Worm (Caenorhabditis elegans) whole organism, L3 larva: ENCODE results near the gene pyk-2.

Source experiments
- aly-2 ChIP-seq: fragments of 150-350 bp; optimal IDR thresholded peaks from 2 replicates; lab custom pipeline; 2014; ENCODE audit warnings: missing biosample characterization, missing genetic modification characterization
- ceh-82 ChIP-seq: fragments of 150-350 bp; optimal IDR thresholded peaks from 2 replicates; lab custom pipeline; 2014; ENCODE audit warnings: missing biosample characterization, missing genetic modification characterization
- elt-1 ChIP-seq: fragments of 150-350 bp; optimal IDR thresholded peaks from 2 replicates; lab custom pipeline; 2014; ENCODE audit warnings: missing biosample characterization, missing genetic modification characterization
- elt-3 ChIP-seq, 3 experiments: fragments of 150-350 bp in 1 of 3; sonication (generic microtip) in 2 of 3; optimal IDR thresholded peaks; 2 replicates in 2 of 3; 4 replicates in 1 of 3; lab custom pipeline; 2014 to 2017; ENCODE audit warnings: missing biosample characterization in 3 of 3, missing genetic modification characterization in 3 of 3
- fos-1 ChIP-seq: fragments of 150-350 bp; optimal IDR thresholded peaks from 2 replicates; lab custom pipeline; 2014; ENCODE audit warnings: missing biosample characterization, missing genetic modification characterization
- lin-15B ChIP-seq: fragments of 150-350 bp; optimal IDR thresholded peaks from 2 replicates; lab custom pipeline; 2014; ENCODE audit warnings: missing biosample characterization, missing genetic modification characterization
- lin-39 ChIP-seq: fragments of 150-350 bp; optimal IDR thresholded peaks from 2 replicates; lab custom pipeline; 2018; ENCODE audit warnings: missing biosample characterization, missing genetic modification reagents, missing genetic modification characterization
- lsy-12 ChIP-seq: sonication (generic microtip); optimal IDR thresholded peaks from 2 replicates; lab custom pipeline; 2016; ENCODE audit warnings: mild to moderate bottlenecking, missing genetic modification characterization, missing compliant biosample characterization
- mml-1 ChIP-seq: fragments of 150-350 bp; sonication (generic microtip); optimal IDR thresholded peaks from 3 replicates; lab custom pipeline; 2014; ENCODE audit warnings: missing biosample characterization, missing genetic modification characterization
- nhr-25 ChIP-seq: sonication (generic microtip); optimal IDR thresholded peaks from 2 replicates; lab custom pipeline; 2017; ENCODE audit warnings: missing biosample characterization, missing genetic modification characterization
- skn-1 ChIP-seq: fragments of 150-350 bp; optimal IDR thresholded peaks from 2 replicates; lab custom pipeline; 2014; ENCODE audit warnings: missing biosample characterization, missing genetic modification characterization
- snpc-4 ChIP-seq: fragments of 150-350 bp; optimal IDR thresholded peaks from 2 replicates; lab custom pipeline; 2014; ENCODE audit warnings: missing biosample characterization, missing genetic modification characterization
- ztf-11 ChIP-seq: fragments of 150-350 bp; optimal IDR thresholded peaks from 2 replicates; lab custom pipeline; 2014; ENCODE audit warnings: missing biosample characterization, missing genetic modification characterization
- ztf-4 ChIP-seq: fragments of 150-350 bp; optimal IDR thresholded peaks from 2 replicates; lab custom pipeline; 2014; ENCODE audit warnings: missing biosample characterization, missing genetic modification characterization

- TF ChIP-seq fos-1 (tag; lab: Kevin White, UChicago) (no peak), lin-15B (tag; lab: Kevin White, UChicago) (no peak), elt-1 (no peak), elt-3 (tag; optimal IDR thresholded peaks at IDR 0.05; lab: Kevin White, UChicago) (no peak), lin-39 (tag; lab: Kevin White, UChicago) (no peak), ztf-11 (tag; lab: Kevin White, UChicago) (no peak), ztf-4 (tag; lab: Kevin White, UChicago) (no peak), snpc-4 (no peak), aly-2 (tag; lab: Kevin White, UChicago) (no peak), lsy-12 (tag; lab: Kevin White, UChicago) (no peak), nhr-25 (tag; lab: Kevin White, UChicago) (no peak), mml-1 (tag; lab: Kevin White, UChicago) (no peak), skn-1 (tag; lab: Kevin White, UChicago) (no peak), ceh-82 (no peak)
These were observed 19.8 kb upstream of the pyk-2 start, which contains the start of gene F13E9.15 for ce11 chrIV:10889820-10890462.
